Worm (Caenorhabditis elegans) whole organism, L3 larva: Measurements from ENCODE around the gene nol-10.
A peak's percentile ranks its signal among the peaks of the same experiment; 100 is the strongest.

Experiments used
- R02D3.7 ChIP-seq: fragments of 150-350 bp; optimal IDR thresholded peaks from 2 replicates; lab custom pipeline; 2014; ENCODE audit warnings: missing biosample characterization, missing genetic modification characterization
- aly-2 ChIP-seq: fragments of 150-350 bp; optimal IDR thresholded peaks from 2 replicates; lab custom pipeline; 2014; ENCODE audit warnings: missing biosample characterization, missing genetic modification characterization
- ceh-28 ChIP-seq: fragments of 150-350 bp; optimal IDR thresholded peaks from 2 replicates; lab custom pipeline; 2014; ENCODE audit warnings: missing biosample characterization, missing genetic modification reagents, missing genetic modification characterization
- ceh-82 ChIP-seq: fragments of 150-350 bp; optimal IDR thresholded peaks from 2 replicates; lab custom pipeline; 2014; ENCODE audit warnings: missing biosample characterization, missing genetic modification characterization
- ceh-9 ChIP-seq: sonication (generic microtip); optimal IDR thresholded peaks from 2 replicates; lab custom pipeline; 2018; ENCODE audit warnings: missing biosample characterization, missing genetic modification characterization
- daf-12 ChIP-seq: fragments of 150-350 bp; optimal IDR thresholded peaks from 2 replicates; lab custom pipeline; 2014; ENCODE audit warnings: missing biosample characterization, missing genetic modification reagents, missing genetic modification characterization
- egl-27 ChIP-seq: sonication (generic microtip); optimal IDR thresholded peaks from 4 replicates; lab custom pipeline; 2017; ENCODE audit warnings: missing biosample characterization, missing genetic modification reagents, missing genetic modification characterization
- egl-5 ChIP-seq: fragments of 150-350 bp; optimal IDR thresholded peaks from 2 replicates; lab custom pipeline; 2017; ENCODE audit warnings: missing biosample characterization, missing genetic modification reagents, missing genetic modification characterization, inconsistent platforms
- elt-1 ChIP-seq: fragments of 150-350 bp; optimal IDR thresholded peaks from 2 replicates; lab custom pipeline; 2014; ENCODE audit warnings: missing biosample characterization, missing genetic modification characterization
- elt-2 ChIP-seq: sonication (generic microtip); optimal IDR thresholded peaks from 2 replicates; lab custom pipeline; 2016; ENCODE audit warnings: missing genetic modification reagents, mild to moderate bottlenecking, missing genetic modification characterization, missing compliant biosample characterization
- elt-3 ChIP-seq, 3 experiments: fragments of 150-350 bp in 1 of 3; sonication (generic microtip) in 2 of 3; optimal IDR thresholded peaks; 2 replicates in 2 of 3; 4 replicates in 1 of 3; lab custom pipeline; 2014 to 2017; ENCODE audit warnings: missing biosample characterization in 3 of 3, missing genetic modification characterization in 3 of 3
- fkh-10 ChIP-seq: sonication (generic microtip); optimal IDR thresholded peaks from 2 replicates; lab custom pipeline; 2017; ENCODE audit warnings: missing biosample characterization, missing genetic modification reagents, missing genetic modification characterization
- hmg-11 ChIP-seq: sonication (generic microtip); optimal IDR thresholded peaks from 2 replicates; lab custom pipeline; 2016; ENCODE audit warnings: missing genetic modification characterization, missing compliant biosample characterization
- jun-1 ChIP-seq: fragments of 150-350 bp; optimal IDR thresholded peaks from 2 replicates; lab custom pipeline; 2014; ENCODE audit warnings: missing biosample characterization, missing genetic modification reagents, missing genetic modification characterization
- lin-15B ChIP-seq: fragments of 150-350 bp; optimal IDR thresholded peaks from 2 replicates; lab custom pipeline; 2014; ENCODE audit warnings: missing biosample characterization, missing genetic modification characterization
- lin-39 ChIP-seq: fragments of 150-350 bp; optimal IDR thresholded peaks from 2 replicates; lab custom pipeline; 2018; ENCODE audit warnings: missing biosample characterization, missing genetic modification reagents, missing genetic modification characterization
- lsy-12 ChIP-seq: sonication (generic microtip); optimal IDR thresholded peaks from 2 replicates; lab custom pipeline; 2016; ENCODE audit warnings: mild to moderate bottlenecking, missing genetic modification characterization, missing compliant biosample characterization
- mdl-1 ChIP-seq: fragments of 150-350 bp; optimal IDR thresholded peaks from 2 replicates; lab custom pipeline; 2014; ENCODE audit warnings: missing biosample characterization, missing genetic modification characterization
- nfya-1 ChIP-seq: sonication (generic microtip); optimal IDR thresholded peaks from 2 replicates; lab custom pipeline; 2017; ENCODE audit warnings: missing genetic modification characterization, mild to moderate bottlenecking, missing compliant biosample characterization, antibody characterized with exemption, moderate library complexity; ENCODE audit not compliant: insufficient read depth
- nhr-12 ChIP-seq: fragments of 150-350 bp; optimal IDR thresholded peaks from 2 replicates; lab custom pipeline; 2014; ENCODE audit warnings: missing biosample characterization, missing genetic modification characterization
- nhr-23 ChIP-seq: fragments of 150-350 bp; optimal IDR thresholded peaks from 2 replicates; lab custom pipeline; 2014; ENCODE audit warnings: missing biosample characterization, missing genetic modification reagents, missing genetic modification characterization
- nhr-237 ChIP-seq: fragments of 150-350 bp; optimal IDR thresholded peaks from 2 replicates; lab custom pipeline; 2014; ENCODE audit warnings: missing biosample characterization, missing genetic modification characterization
- nhr-25 ChIP-seq: sonication (generic microtip); optimal IDR thresholded peaks from 2 replicates; lab custom pipeline; 2017; ENCODE audit warnings: missing biosample characterization, missing genetic modification characterization
- nhr-28 ChIP-seq: fragments of 150-350 bp; optimal IDR thresholded peaks from 2 replicates; lab custom pipeline; 2014; ENCODE audit warnings: missing biosample characterization, missing genetic modification characterization
- nhr-43 ChIP-seq: sonication (generic microtip); optimal IDR thresholded peaks from 2 replicates; lab custom pipeline; 2016; ENCODE audit warnings: mild to moderate bottlenecking, missing genetic modification characterization, missing compliant biosample characterization; ENCODE audit not compliant: poor library complexity, severe bottlenecking
- nhr-67 ChIP-seq: fragments of 150-350 bp; optimal IDR thresholded peaks from 2 replicates; lab custom pipeline; 2014; ENCODE audit warnings: missing biosample characterization, missing genetic modification characterization
- pha-4 ChIP-seq: fragments of 150-350 bp; optimal IDR thresholded peaks from 2 replicates; lab custom pipeline; 2014; ENCODE audit warnings: missing biosample characterization, missing genetic modification reagents, missing genetic modification characterization
- pqm-1 ChIP-seq: fragments of 150-350 bp; optimal IDR thresholded peaks from 2 replicates; lab custom pipeline; 2017; ENCODE audit warnings: missing biosample characterization, missing genetic modification characterization, inconsistent platforms
- skn-1 ChIP-seq: fragments of 150-350 bp; optimal IDR thresholded peaks from 2 replicates; lab custom pipeline; 2014; ENCODE audit warnings: missing biosample characterization, missing genetic modification characterization
- snpc-4 ChIP-seq: fragments of 150-350 bp; optimal IDR thresholded peaks from 2 replicates; lab custom pipeline; 2014; ENCODE audit warnings: missing biosample characterization, missing genetic modification characterization
- tbx-2 ChIP-seq: sonication (generic microtip); optimal IDR thresholded peaks from 2 replicates; lab custom pipeline; 2016; ENCODE audit warnings: mild to moderate bottlenecking, missing genetic modification characterization, missing compliant biosample characterization
- unc-62 ChIP-seq: fragments of 150-350 bp; sonication (generic microtip); optimal IDR thresholded peaks from 4 replicates; lab custom pipeline; 2014; ENCODE audit warnings: missing biosample characterization, missing genetic modification reagents, missing genetic modification characterization
- zag-1 ChIP-seq: fragments of 150-350 bp; optimal IDR thresholded peaks from 2 replicates; lab custom pipeline; 2014; ENCODE audit warnings: missing biosample characterization, missing genetic modification characterization
- ztf-11 ChIP-seq: fragments of 150-350 bp; optimal IDR thresholded peaks from 2 replicates; lab custom pipeline; 2014; ENCODE audit warnings: missing biosample characterization, missing genetic modification characterization
- ztf-4 ChIP-seq: fragments of 150-350 bp; optimal IDR thresholded peaks from 2 replicates; lab custom pipeline; 2014; ENCODE audit warnings: missing biosample characterization, missing genetic modification characterization

Gene nol-10

ce11 chrIV:7580062-7580614 is at the start of gene nol-10, which contains the start of gene cec-5:
Gene nol-10, plus strand, starts transcription at chrIV:7580597.
Gene cec-5, minus strand, starts transcription at chrIV:7580112.
- TF ChIP-seq nfya-1 (tag; lab: Kevin White, UChicago) (peak; percentile 95), egl-5 (tag; lab: Kevin White, UChicago) (peak; percentile 83), egl-27 (tag; lab: Kevin White, UChicago) (peak; percentile 19), hmg-11 (tag; lab: Kevin White, UChicago) (peak; percentile 85), nhr-25 (tag; lab: Kevin White, UChicago) (peak; percentile 79), lsy-12 (peak; percentile 27), jun-1 (tag; lab: Kevin White, UChicago) (peak; percentile 51), ceh-28 (tag; lab: Kevin White, UChicago) (peak; percentile 43), nhr-23 (tag; lab: Kevin White, UChicago) (peak; percentile 74), snpc-4 (tag; lab: Kevin White, UChicago) (peak; percentile 66), elt-2 (tag; lab: Kevin White, UChicago) (peak; percentile 61), nhr-237 (no peak), pqm-1 (tag; lab: Kevin White, UChicago) (peak; percentile 27), ztf-4 (no peak), daf-12 (tag; lab: Kevin White, UChicago) (no peak), pha-4 (tag; lab: Kevin White, UChicago) (peak; percentile 88), elt-3 (tag; optimal IDR thresholded peaks at IDR 0.05; lab: Kevin White, UChicago) (no peak), lin-39 (tag; lab: Kevin White, UChicago) (peak; percentile 88), R02D3.7 (tag; lab: Kevin White, UChicago) (peak; percentile 13), ceh-9 (tag; lab: Kevin White, UChicago) (no peak), lin-15B (tag; lab: Kevin White, UChicago) (peak; percentile 93)

ce11 chrIV:7532360-7532759 is 48.0 kb upstream of the nol-10 start, which contains the start of gene R05G6.1:
Gene R05G6.1, plus strand, starts transcription at chrIV:7532660.
- TF ChIP-seq nhr-67 (tag; lab: Kevin White, UChicago) (no peak), elt-1 (tag; lab: Kevin White, UChicago) (no peak), nhr-12 (tag; lab: Kevin White, UChicago) (no peak), ztf-11 (no peak), lsy-12 (no peak), hmg-11 (tag; lab: Kevin White, UChicago) (no peak), snpc-4 (tag; lab: Kevin White, UChicago) (no peak), mdl-1 (tag; lab: Kevin White, UChicago) (no peak), R02D3.7 (tag; lab: Kevin White, UChicago) (no peak), aly-2 (no peak), tbx-2 (tag; lab: Kevin White, UChicago) (no peak), daf-12 (tag; lab: Kevin White, UChicago) (no peak), skn-1 (no peak), jun-1 (tag; lab: Kevin White, UChicago) (no peak), lin-15B (tag; lab: Kevin White, UChicago) (no peak), unc-62 (GFP tag; lab: Kevin White, UChicago) (no peak), nhr-28 (tag; lab: Kevin White, UChicago) (no peak)

ce11 chrIV:7542485-7543001 is 37.9 kb upstream of the nol-10 start, which contains the start of gene R05G6.10:
Gene R05G6.10, minus strand, starts transcription at chrIV:7542535.
- TF ChIP-seq mdl-1 (tag; lab: Kevin White, UChicago): no peak
- no peak for TF ChIP-seq tbx-2 (tag; lab: Kevin White, UChicago)
- TF ChIP-seq nhr-43 (tag; lab: Kevin White, UChicago): no peak

DNA sequence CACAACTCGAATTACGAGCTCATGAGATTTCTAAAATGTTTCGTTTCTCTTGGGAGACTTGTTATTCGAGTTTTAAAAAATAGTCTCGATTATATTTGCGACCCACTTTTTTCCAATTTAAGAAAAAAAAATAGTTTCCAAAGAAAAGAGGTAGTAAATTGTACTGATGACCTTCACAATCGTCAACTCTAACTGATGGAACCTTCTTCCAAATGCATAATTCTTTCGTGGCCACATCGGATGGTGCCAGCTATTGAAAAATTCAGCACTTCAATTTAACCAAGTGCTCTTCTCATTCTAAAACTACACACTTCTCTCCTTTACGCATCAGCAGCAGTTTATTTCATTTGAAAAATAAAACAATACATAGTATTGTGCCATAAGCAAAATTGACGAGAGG is 36.7 kb upstream of the nol-10 start:
- TF ChIP-seq hmg-11 (tag; lab: Kevin White, UChicago): no peak
- TF ChIP-seq R02D3.7 (tag; lab: Kevin White, UChicago): no peak
- no peak for TF ChIP-seq ceh-9 (tag; lab: Kevin White, UChicago)
- TF ChIP-seq ceh-82: no peak
- no peak for TF ChIP-seq zag-1 (tag; lab: Kevin White, UChicago)
- TF ChIP-seq ceh-28 (tag; lab: Kevin White, UChicago): no peak
- TF ChIP-seq lsy-12: no peak
- no peak for TF ChIP-seq snpc-4 (tag; lab: Kevin White, UChicago)
- no peak for TF ChIP-seq elt-1 (tag; lab: Kevin White, UChicago)
- TF ChIP-seq elt-3 (tag; optimal IDR thresholded peaks at IDR 0.05; lab: Kevin White, UChicago): no peak
- TF ChIP-seq fkh-10 (GFP tag; lab: Kevin White, UChicago): no peak
- TF ChIP-seq lin-15B (tag; lab: Kevin White, UChicago): no peak
